Fruit fly (Drosophila melanogaster): ENCODE measurements around the gene Ldaf1.

The Ldaf1 gene

DNA sequence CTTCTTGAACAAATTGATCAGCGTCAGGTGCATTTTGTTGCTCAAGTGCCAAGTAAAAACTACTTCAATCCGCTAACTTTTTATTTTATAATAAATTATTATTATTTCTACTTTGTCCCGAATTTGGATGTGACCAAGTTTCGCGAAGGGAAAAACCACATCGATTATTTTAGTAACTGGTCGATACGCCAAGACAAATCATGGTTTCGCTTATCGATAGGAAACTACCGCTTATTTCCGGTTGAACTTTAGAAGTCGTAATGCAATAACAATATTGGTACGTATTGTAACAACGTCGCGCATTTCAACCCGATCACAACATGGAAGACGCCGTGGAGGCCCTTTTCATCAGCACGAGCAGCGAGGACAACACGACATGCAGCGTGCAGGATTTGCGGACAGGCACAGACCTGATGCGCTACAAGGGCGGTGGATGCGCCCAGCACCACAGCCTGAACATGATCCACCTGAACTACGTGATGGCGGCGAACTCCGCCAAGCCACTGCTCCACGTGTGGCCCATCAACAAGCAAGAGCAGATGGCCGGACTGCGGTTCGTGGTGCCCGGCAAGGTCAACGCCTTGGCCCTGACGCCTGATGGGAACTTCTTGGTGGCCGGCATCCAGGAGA is 24.5 kb downstream of the Ldaf1 start, which contains the start of the genes CG14817 and CG14805 (continued):
- 0 out of 2 replicates have a peak, but pooled peaks have one; percentile 21 for TF ChIP-seq CG15336 (GFP tag; IDR thresholded peaks at IDR 0.05)
- no peak for TF ChIP-seq fd59A (GFP tag; optimal IDR thresholded peaks at IDR 0.05)
- no peak for TF ChIP-seq Hr4 (GFP tag; optimal IDR thresholded peaks at IDR 0.05)
- TF ChIP-seq eg (GFP tag; IDR thresholded peaks at IDR 0.05): peak; percentile 61
- peak; percentile 45 for TF ChIP-seq cyc (GFP tag; optimal IDR thresholded peaks at IDR 0.05)
- TF ChIP-seq CG6808 (GFP tag; optimal IDR thresholded peaks at IDR 0.05): no peak
- no peak for TF ChIP-seq spab (GFP tag; optimal IDR thresholded peaks at IDR 0.05)
- TF ChIP-seq Eip78C (GFP tag): peak; percentile 88
- no peak for TF ChIP-seq CG11294 (GFP tag; IDR thresholded peaks at IDR 0.05)
- no peak; the same call in 2 of the 3 replicates for TF ChIP-seq CG8119 (GFP tag; IDR thresholded peaks at IDR 0.05)
- TF ChIP-seq CG6276 (GFP tag; optimal IDR thresholded peaks at IDR 0.05): no peak
- TF ChIP-seq CG3032 (tag; optimal IDR thresholded peaks at IDR 0.05): peak; percentile 30
- TF ChIP-seq lz (GFP tag; optimal IDR thresholded peaks at IDR 0.05): peak; percentile 48
- no peak for TF ChIP-seq CG8632 (GFP tag; optimal IDR thresholded peaks at IDR 0.05)
- TF ChIP-seq Sox14 (GFP tag; optimal IDR thresholded peaks at IDR 0.05): peak; percentile 53
- TF ChIP-seq Ets21C (GFP tag; optimal IDR thresholded peaks at IDR 0.05): no peak
- TF ChIP-seq svp (GFP tag): peak; percentile 71
- TF ChIP-seq fd85E (GFP tag; optimal IDR thresholded peaks at IDR 0.05): no peak

DNA sequence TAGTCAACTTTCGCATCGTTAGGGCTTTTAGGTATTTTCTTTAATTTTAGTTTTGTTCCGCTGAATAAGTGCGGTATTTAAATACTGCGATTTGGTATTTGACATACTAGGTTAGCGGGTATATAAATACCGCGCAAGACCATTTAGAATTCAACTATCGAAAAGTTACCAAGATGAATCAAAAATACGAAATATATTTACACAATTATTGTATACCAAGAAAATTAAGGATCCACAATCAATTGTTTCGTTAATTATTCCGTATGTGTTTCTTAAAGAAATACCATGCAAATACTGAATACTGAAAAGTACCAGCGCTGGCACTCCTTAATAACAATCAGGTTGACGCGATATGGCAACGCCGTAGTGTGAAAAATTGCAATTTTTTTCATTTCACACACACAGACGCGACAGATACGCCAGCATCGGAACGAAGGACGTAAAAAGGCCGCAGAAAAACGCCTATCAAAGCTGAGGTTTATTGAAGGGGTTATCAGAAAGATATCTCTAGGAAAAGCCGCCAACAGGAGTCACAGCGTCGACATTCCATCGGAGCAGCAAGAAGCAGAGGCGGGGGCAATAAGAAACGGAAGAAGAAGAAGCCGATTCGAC is 28.1 kb downstream of the Ldaf1 start, which contains the start of the genes Pgam5 and Vps26:
TSS of gene Pgam5 (minus strand) at position 51 of the 612 bp plus-strand sequence.
TSS of gene Vps26 (plus strand) at position 339 of the 612 bp plus-strand sequence.
- peak; percentile 27 for TF ChIP-seq Eip78C (GFP tag)
- peak; percentile 76 for TF ChIP-seq svp (GFP tag)
- no peak for TF ChIP-seq CG8632 (GFP tag; optimal IDR thresholded peaks at IDR 0.05)

DNA sequence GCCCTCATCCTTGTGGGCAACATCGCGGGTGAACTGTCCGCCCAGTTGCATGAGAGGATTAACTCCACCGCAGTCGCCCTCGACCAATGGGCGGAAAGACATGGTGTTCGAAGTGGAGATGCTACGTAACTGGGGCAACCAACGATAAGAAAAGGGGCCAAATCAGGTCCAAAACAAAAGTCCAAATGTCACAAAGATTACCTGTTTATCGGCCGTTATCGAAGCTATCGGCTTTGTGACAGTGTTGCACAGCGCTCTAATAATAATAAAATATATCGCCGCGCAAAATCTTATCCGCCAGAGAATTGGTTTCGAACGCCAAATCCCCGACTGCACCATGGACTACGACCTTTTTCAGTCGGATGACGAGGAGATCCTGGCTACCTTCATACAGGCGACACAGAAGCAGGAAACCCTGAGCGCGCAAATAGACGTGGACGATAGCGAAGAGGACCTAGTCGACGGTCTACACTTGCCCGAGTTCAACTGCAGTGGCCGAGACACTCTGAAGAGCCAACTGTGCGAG is 33.1 kb downstream of the Ldaf1 start, which contains the start of the genes CG14803 and Pex5:
TSS of gene CG14803 (plus strand) at position 285 of the 526 bp plus-strand sequence.
TSS of gene Pex5 (minus strand) at position 476 of the 526 bp plus-strand sequence.
- TF ChIP-seq Lpt (GFP tag; optimal IDR thresholded peaks at IDR 0.05) (no peak), esn (GFP tag; optimal IDR thresholded peaks at IDR 0.05) (peak; percentile 20), Eip78C (GFP tag) (peak; percentile 26), CG6854 (GFP tag; optimal IDR thresholded peaks at IDR 0.05) (no peak), svp (GFP tag) (peak; percentile 92), topi (GFP tag; optimal IDR thresholded peaks at IDR 0.05) (no peak), lz (GFP tag; optimal IDR thresholded peaks at IDR 0.05) (no peak)

DNA sequence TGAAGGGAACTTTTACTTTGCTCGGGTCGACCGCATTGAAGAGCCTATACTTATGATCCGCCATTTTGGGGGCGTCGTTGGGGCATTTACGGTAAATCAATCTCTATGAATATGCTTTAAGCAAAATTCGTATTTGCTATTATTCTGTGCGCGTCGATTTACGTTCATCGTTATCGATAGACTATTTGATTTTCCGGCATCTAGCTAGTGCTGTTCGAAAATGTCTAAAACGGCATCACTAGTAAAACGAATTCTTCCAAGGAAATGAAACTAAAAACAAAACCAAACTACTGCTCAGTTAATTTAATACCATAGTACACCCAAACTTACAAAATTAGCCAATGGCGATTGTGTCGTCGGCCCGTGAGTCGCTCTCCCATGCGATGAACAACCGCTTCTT is 36.0 kb downstream of the Ldaf1 start, which contains the start of the genes Gcna and MED18:
TSS of gene Gcna (minus strand) at position 163 of the 400 bp plus-strand sequence.
TSS of gene MED18 (plus strand) at position 237 of the 400 bp plus-strand sequence.
- TF ChIP-seq net (GFP tag; optimal IDR thresholded peaks at IDR 0.05): no peak
- TF ChIP-seq CG8632 (GFP tag; optimal IDR thresholded peaks at IDR 0.05): no peak
- TF ChIP-seq CG10631 (GFP tag; optimal IDR thresholded peaks at IDR 0.05): no peak
- no peak for TF ChIP-seq Hr4 (GFP tag; optimal IDR thresholded peaks at IDR 0.05)
- no peak for TF ChIP-seq eg (GFP tag; IDR thresholded peaks at IDR 0.05)
- TF ChIP-seq Sox102F (GFP tag; optimal IDR thresholded peaks at IDR 0.05): no peak
- no peak for TF ChIP-seq CG3032 (tag; optimal IDR thresholded peaks at IDR 0.05)
- no peak for TF ChIP-seq CG1621 (tag; optimal IDR thresholded peaks at IDR 0.05)
- no peak for TF ChIP-seq dsx (GFP tag; optimal IDR thresholded peaks at IDR 0.05; ENCODE audit: poor library complexity, severe bottlenecking)
- no peak for TF ChIP-seq CG15336 (GFP tag; IDR thresholded peaks at IDR 0.05)
- no peak for TF ChIP-seq lz (GFP tag; optimal IDR thresholded peaks at IDR 0.05)
- TF ChIP-seq topi (GFP tag; optimal IDR thresholded peaks at IDR 0.05): no peak
- TF ChIP-seq CG11902 (GFP tag; optimal IDR thresholded peaks at IDR 0.05): no peak
- no peak for TF ChIP-seq Gug (GFP tag; IDR thresholded peaks at IDR 0.05)
- no peak for TF ChIP-seq CG11762 (GFP tag; optimal IDR thresholded peaks at IDR 0.05; ENCODE audit: insufficient read depth)
- no peak for TF ChIP-seq fkh (GFP tag; optimal IDR thresholded peaks at IDR 0.05)
- no peak for TF ChIP-seq Blimp-1 (GFP tag; optimal IDR thresholded peaks at IDR 0.05)
- no peak for TF ChIP-seq Eip93F (GFP tag; optimal IDR thresholded peaks at IDR 0.05)
- TF ChIP-seq esn (GFP tag; optimal IDR thresholded peaks at IDR 0.05): no peak
